Fruit fly (Drosophila melanogaster) whole organism, larva: ENCODE results near the gene CG2021.

Experiments used
- noc ChIP-seq: fragments of 200-800 bp; sonication (Bioruptor generic); optimal IDR thresholded peaks from 3 replicates; lab custom pipeline; 2019; ENCODE audit warnings: missing biosample characterization, mild to moderate bottlenecking, missing genetic modification characterization, moderate library complexity

CG2021 gene

dm6 chr3L:1738375-1739328 is 38.6 kb downstream of the CG2021 start, which contains the start of gene Gk2:
TSS of gene Gk2 (plus strand) at chr3L:1738407.
- no peak for TF ChIP-seq noc (tag; lab: Kevin White, UChicago)

dm6 chr3L:1737898-1738322 is 39.3 kb downstream of the CG2021 start, which contains the start of gene PIG-Wb:
TSS of gene PIG-Wb (minus strand) at chr3L:1738106.
- TF ChIP-seq noc (tag; lab: Kevin White, UChicago), result peak; percentile 50

dm6 chr3L:1735603-1736002 is 41.6 kb downstream of the CG2021 start, which contains the start of gene Oseg4:
TSS of gene Oseg4 (minus strand) at chr3L:1735767.
- TF ChIP-seq noc (tag; lab: Kevin White, UChicago), result no peak

- TF ChIP-seq noc (tag; lab: Kevin White, UChicago), result peak; percentile 5
Observed at dm6 chr3L:1730873-1731272, 46.3 kb downstream of the CG2021 start, which contains the start of gene drpr. TSS of gene drpr (minus strand) at chr3L:1731107.

dm6 chr3L:1730160-1730595 is 47.0 kb downstream of the CG2021 start:
- TF ChIP-seq noc (tag; lab: Kevin White, UChicago), result no peak

dm6 chr3L:1729380-1730159 is 47.6 kb downstream of the CG2021 start:
- TF ChIP-seq noc (tag; lab: Kevin White, UChicago), result no peak

dm6 chr3L:1727431-1727830 is 49.8 kb downstream of the CG2021 start:
- TF ChIP-seq noc (tag; lab: Kevin White, UChicago), result no peak
